Worm (Caenorhabditis elegans) whole organism, midembryonic: ENCODE data around the gene npp-10.
"Not testable (repeated sequence)": the region's sequence is repeated elsewhere in the genome, so short reads cannot be mapped to it uniquely, and the experiment has no call there.

ENCODE experiments used
- T22C8.4 ChIP-seq: fragments of 200-800 bp; sonication (Bioruptor generic); IDR thresholded peaks from 2 replicates; pipeline ENCODE4 v1.3.6; 2022; ENCODE audit warnings: missing genetic modification characterization, missing compliant biosample characterization
- cog-1 ChIP-seq: sonication (generic microtip); optimal IDR thresholded peaks from 2 replicates; lab custom pipeline; 2016; ENCODE audit warnings: missing genetic modification characterization, missing compliant biosample characterization
- flt-1 ChIP-seq: fragments of 200-800 bp; sonication (Bioruptor generic); IDR thresholded peaks from 2 replicates; pipeline ENCODE4 v1.3.6; 2022; ENCODE audit warnings: missing genetic modification characterization, missing compliant biosample characterization
- med-1 ChIP-seq: sonication (generic microtip); optimal IDR thresholded peaks from 2 replicates; lab custom pipeline; 2017; ENCODE audit warnings: missing genetic modification characterization, mild to moderate bottlenecking, missing compliant biosample characterization, antibody characterized with exemption, missing genetic modification reagents; ENCODE audit not compliant: insufficient read depth
- ref-1 ChIP-seq: fragments of 200-800 bp; sonication (Bioruptor generic); conservative IDR thresholded peaks from 2 replicates; pipeline ENCODE4 v1.3.6; 2022; ENCODE audit warnings: missing genetic modification reagents, missing genetic modification characterization, missing compliant biosample characterization
- ztf-23 ChIP-seq: fragments of 200-800 bp; sonication (Bioruptor generic); IDR thresholded peaks from 2 replicates; pipeline ENCODE4 v1.3.6; 2022; ENCODE audit warnings: missing genetic modification reagents, missing genetic modification characterization, missing compliant biosample characterization
- ztf-29 ChIP-seq: fragments of 200-800 bp; sonication (Bioruptor generic); IDR thresholded peaks from 2 replicates; pipeline ENCODE4 v1.3.6; 2022; ENCODE audit warnings: missing genetic modification reagents, missing genetic modification characterization, missing compliant biosample characterization

- TF ChIP-seq ztf-29 (GFP tag; lab: Robert Waterston, UW), result peak; percentile 10; the same call in 1 of the 2 replicates
- TF ChIP-seq ref-1 (GFP tag; lab: Robert Waterston, UW); T22C8.4 (GFP tag; lab: Robert Waterston, UW); cog-1 (tag; lab: Kevin White, UChicago); med-1: not testable (repeated sequence)
- 0 out of 2 replicates have a peak, but pooled peaks have one; percentile 10 for TF ChIP-seq ztf-23 (GFP tag; lab: Robert Waterston, UW)
- peak; percentile 20; the same call in 1 of the 2 replicates for TF ChIP-seq flt-1 (GFP tag; lab: Robert Waterston, UW)
Observed at ce11 chrIII:6013027-6013426, 6.3 kb downstream of the npp-10 start.
